Worm (Caenorhabditis elegans) whole organism, mixed stage, embryonic: ENCODE measurements around the gene K07H8.5.

Source experiments
- M03D4.4 ChIP-seq: sonication (generic microtip); optimal IDR thresholded peaks from 2 replicates; lab custom pipeline; 2017; ENCODE audit warnings: mild to moderate bottlenecking, missing genetic modification characterization, missing compliant biosample characterization
- bed-3 ChIP-seq: fragments of 200-800 bp; sonication (Bioruptor generic); optimal IDR thresholded peaks from 3 replicates; lab custom pipeline; 2018; ENCODE audit warnings: mild to moderate bottlenecking, missing genetic modification characterization, moderate library complexity, missing compliant biosample characterization
- blmp-1 ChIP-seq: fragments of 150-350 bp; optimal IDR thresholded peaks from 2 replicates; lab custom pipeline; 2014; ENCODE audit warnings: missing biosample characterization, missing genetic modification characterization
- ceh-39 ChIP-seq: fragments of 150-350 bp; optimal IDR thresholded peaks from 2 replicates; lab custom pipeline; 2014; ENCODE audit warnings: missing biosample characterization, missing genetic modification characterization
- ceh-43 ChIP-seq: fragments of 200-800 bp; sonication (Bioruptor generic); optimal IDR thresholded peaks from 2 replicates; lab custom pipeline; 2018; ENCODE audit warnings: mild to moderate bottlenecking, missing genetic modification characterization, moderate library complexity, missing compliant biosample characterization
- ces-1 ChIP-seq: fragments of 150-350 bp; optimal IDR thresholded peaks from 2 replicates; lab custom pipeline; 2014; ENCODE audit warnings: missing biosample characterization, missing genetic modification reagents, missing genetic modification characterization
- cnd-1 ChIP-seq: fragments of 200-800 bp; sonication (Bioruptor generic); optimal IDR thresholded peaks from 2 replicates; lab custom pipeline; 2018; ENCODE audit warnings: mild to moderate bottlenecking, missing genetic modification characterization, missing compliant biosample characterization
- drap-1 ChIP-seq: fragments of 200-800 bp; sonication (Bioruptor generic); optimal IDR thresholded peaks from 3 replicates; lab custom pipeline; 2018; ENCODE audit warnings: mild to moderate bottlenecking, missing genetic modification characterization, missing compliant biosample characterization
- elt-1 ChIP-seq: sonication (generic microtip); optimal IDR thresholded peaks from 2 replicates; lab custom pipeline; 2017; ENCODE audit warnings: missing genetic modification characterization, mild to moderate bottlenecking, missing compliant biosample characterization, antibody characterized with exemption, moderate library complexity, borderline replicate concordance; ENCODE audit not compliant: insufficient read depth
- elt-3 ChIP-seq: fragments of 150-350 bp; optimal IDR thresholded peaks from 2 replicates; lab custom pipeline; 2014; ENCODE audit warnings: missing biosample characterization, missing genetic modification characterization
- flh-1 ChIP-seq: fragments of 200-800 bp; sonication (Bioruptor generic); optimal IDR thresholded peaks from 2 replicates; lab custom pipeline; 2018; ENCODE audit warnings: mild to moderate bottlenecking, missing genetic modification characterization, moderate library complexity, missing compliant biosample characterization
- ham-2 ChIP-seq: fragments of 200-800 bp; sonication (Bioruptor generic); optimal IDR thresholded peaks from 2 replicates; lab custom pipeline; 2018; ENCODE audit warnings: mild to moderate bottlenecking, missing genetic modification characterization, missing compliant biosample characterization
- hlh-1 ChIP-seq: fragments of 150-350 bp; optimal IDR thresholded peaks from 2 replicates; lab custom pipeline; 2014; ENCODE audit warnings: missing biosample characterization, missing genetic modification reagents, missing genetic modification characterization
- lin-13 ChIP-seq: fragments of 150-350 bp; optimal IDR thresholded peaks from 2 replicates; lab custom pipeline; 2014; ENCODE audit warnings: missing biosample characterization, missing genetic modification characterization
- lin-32 ChIP-seq: fragments of 200-800 bp; sonication (Bioruptor generic); optimal IDR thresholded peaks from 2 replicates; lab custom pipeline; 2018; ENCODE audit warnings: mild to moderate bottlenecking, missing genetic modification characterization, missing compliant biosample characterization
- lsy-2 ChIP-seq: fragments of 150-350 bp; optimal IDR thresholded peaks from 2 replicates; lab custom pipeline; 2014; ENCODE audit warnings: missing biosample characterization, missing genetic modification characterization
- mab-5 ChIP-seq: fragments of 150-350 bp; optimal IDR thresholded peaks from 2 replicates; lab custom pipeline; 2014; ENCODE audit warnings: missing biosample characterization, missing genetic modification characterization
- mep-1 ChIP-seq: fragments of 150-350 bp; optimal IDR thresholded peaks from 2 replicates; lab custom pipeline; 2017; ENCODE audit warnings: missing biosample characterization, missing genetic modification reagents, missing genetic modification characterization, inconsistent platforms
- mls-2 ChIP-seq: sonication (generic microtip); optimal IDR thresholded peaks from 2 replicates; lab custom pipeline; 2016; ENCODE audit warnings: mild to moderate bottlenecking, missing genetic modification characterization, moderate library complexity, missing compliant biosample characterization
- nhr-12 ChIP-seq: fragments of 150-350 bp; optimal IDR thresholded peaks from 2 replicates; lab custom pipeline; 2014; ENCODE audit warnings: missing biosample characterization, missing genetic modification characterization
- nhr-2 ChIP-seq: fragments of 150-350 bp; optimal IDR thresholded peaks from 2 replicates; lab custom pipeline; 2014; ENCODE audit warnings: missing biosample characterization, missing genetic modification characterization
- nhr-237 ChIP-seq: fragments of 150-350 bp; optimal IDR thresholded peaks from 2 replicates; lab custom pipeline; 2014; ENCODE audit warnings: missing biosample characterization, missing genetic modification characterization
- nhr-28 ChIP-seq: fragments of 150-350 bp; optimal IDR thresholded peaks from 2 replicates; lab custom pipeline; 2014; ENCODE audit warnings: missing biosample characterization, missing genetic modification characterization
- nhr-76 ChIP-seq: sonication (generic microtip); optimal IDR thresholded peaks from 2 replicates; lab custom pipeline; 2017; ENCODE audit warnings: missing biosample characterization, missing genetic modification characterization
- pha-4 ChIP-seq: fragments of 150-350 bp; optimal IDR thresholded peaks from 2 replicates; lab custom pipeline; 2018; ENCODE audit warnings: missing biosample characterization, missing genetic modification reagents, missing genetic modification characterization
- sem-2 ChIP-seq: fragments of 200-800 bp; sonication (Bioruptor generic); optimal IDR thresholded peaks from 2 replicates; lab custom pipeline; 2018; ENCODE audit warnings: mild to moderate bottlenecking, missing genetic modification characterization, missing compliant biosample characterization
- sptf-1 ChIP-seq: sonication (generic microtip); optimal IDR thresholded peaks from 2 replicates; lab custom pipeline; 2017; ENCODE audit warnings: mild to moderate bottlenecking, missing genetic modification characterization, moderate library complexity, missing compliant biosample characterization
- tbx-8 ChIP-seq: fragments of 200-800 bp; sonication (Bioruptor generic); optimal IDR thresholded peaks from 2 replicates; lab custom pipeline; 2018; ENCODE audit warnings: mild to moderate bottlenecking, missing genetic modification characterization, moderate library complexity, missing compliant biosample characterization
- unc-120 ChIP-seq: sonication (generic microtip); optimal IDR thresholded peaks from 2 replicates; lab custom pipeline; 2017; ENCODE audit warnings: missing genetic modification characterization, missing compliant biosample characterization; ENCODE audit not compliant: poor library complexity, severe bottlenecking
- unc-39 ChIP-seq: fragments of 150-350 bp; optimal IDR thresholded peaks from 2 replicates; lab custom pipeline; 2014; ENCODE audit warnings: missing biosample characterization, missing genetic modification characterization
- unc-62 ChIP-seq: fragments of 150-350 bp; optimal IDR thresholded peaks from 2 replicates; lab custom pipeline; 2014; ENCODE audit warnings: missing biosample characterization, missing genetic modification reagents, missing genetic modification characterization
- zip-8 ChIP-seq: fragments of 150-350 bp; optimal IDR thresholded peaks from 2 replicates; lab custom pipeline; 2014; ENCODE audit warnings: missing biosample characterization, missing genetic modification characterization
- ztf-11 ChIP-seq: fragments of 150-350 bp; optimal IDR thresholded peaks from 2 replicates; lab custom pipeline; 2014; ENCODE audit warnings: missing biosample characterization, missing genetic modification characterization

K07H8.5 gene

DNA sequence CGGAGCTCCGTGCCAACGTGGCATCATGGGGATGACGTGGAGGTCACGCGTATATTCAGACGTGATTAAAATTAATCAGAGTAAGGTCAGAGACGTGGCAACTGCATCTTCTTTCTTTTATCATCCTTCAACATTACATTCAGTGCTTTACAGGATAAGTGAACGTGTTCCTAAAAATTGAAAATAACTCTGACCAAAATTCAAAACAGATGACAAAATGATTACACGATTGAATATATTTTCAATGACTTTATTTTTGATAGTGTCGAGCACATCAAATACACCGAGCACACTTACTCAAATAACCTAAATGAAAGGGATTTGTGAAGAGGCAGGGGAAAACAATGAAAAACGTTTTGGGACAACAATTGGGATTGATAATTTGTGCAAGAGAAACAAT is 18.2 kb downstream of the K07H8.5 start, which contains the start of gene K07H8.9:
Gene K07H8.9, minus strand, starts transcription at position 125 of the 400 bp plus-strand sequence.
- TF ChIP-seq elt-1 (tag; lab: Kevin White, UChicago) (no peak), ztf-11 (tag; lab: Kevin White, UChicago) (no peak), flh-1 (no peak), unc-39 (no peak), unc-62 (no peak), tbx-8 (GFP tag; lab: Kevin White, UChicago) (no peak)

DNA sequence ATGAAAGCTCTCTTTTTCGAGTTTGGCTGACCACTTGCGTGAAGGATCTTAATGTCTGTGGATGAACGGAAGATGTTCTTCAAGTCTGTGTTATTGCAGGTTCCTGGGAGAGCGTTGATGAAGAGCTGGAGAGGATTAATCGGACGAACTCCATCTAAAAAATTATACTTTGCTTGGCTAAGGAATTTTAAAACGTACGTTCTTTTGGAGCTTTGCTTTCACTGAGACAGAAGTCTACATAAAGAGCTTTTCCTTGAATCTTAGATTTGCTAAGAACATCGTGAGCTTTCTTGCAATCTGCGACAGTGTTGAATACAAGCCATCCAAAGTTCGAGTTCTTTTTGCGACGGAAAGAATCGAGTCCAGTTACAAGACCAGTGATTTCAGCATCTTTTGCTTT is 19.2 kb downstream of the K07H8.5 start:
- TF ChIP-seq nhr-2 (no peak), elt-1 (tag; lab: Kevin White, UChicago) (no peak), ceh-39 (no peak), nhr-12 (tag; lab: Kevin White, UChicago) (no peak), zip-8 (tag; lab: Kevin White, UChicago) (no peak), unc-120 (tag; lab: Kevin White, UChicago) (no peak), ham-2 (GFP tag; lab: Kevin White, UChicago) (no peak), bed-3 (GFP tag; lab: Kevin White, UChicago) (no peak), lsy-2 (no peak), nhr-76 (tag; lab: Kevin White, UChicago) (no peak), flh-1 (no peak), pha-4 (tag; lab: Kevin White, UChicago) (no peak), ces-1 (GFP tag; lab: Kevin White, UChicago) (no peak), mep-1 (tag; lab: Kevin White, UChicago) (no peak), unc-62 (no peak), unc-39 (no peak), M03D4.4 (tag; lab: Kevin White, UChicago) (no peak), mab-5 (no peak), sptf-1 (no peak), elt-3 (tag; lab: Kevin White, UChicago) (no peak)

DNA sequence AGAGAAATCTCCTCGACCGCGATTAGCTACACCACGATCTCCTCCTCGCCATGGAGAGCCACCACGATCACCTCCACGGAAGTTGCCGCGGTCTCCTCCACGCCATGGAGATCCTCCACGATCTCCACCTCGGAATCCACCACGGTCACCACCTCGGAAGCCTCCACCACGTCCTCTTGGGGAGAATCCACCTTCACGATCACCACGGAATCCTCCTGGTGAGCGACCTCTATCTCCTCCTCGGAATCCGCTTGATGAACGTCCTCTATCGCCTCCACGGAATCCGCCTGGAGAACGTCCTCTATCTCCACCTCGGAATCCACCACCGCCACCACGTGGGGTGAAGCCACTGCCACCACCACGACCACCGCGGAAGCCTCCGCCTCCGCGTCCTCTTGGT is 21.0 kb downstream of the K07H8.5 start:
- no peak for TF ChIP-seq ces-1 (GFP tag; lab: Kevin White, UChicago)
- TF ChIP-seq blmp-1 (tag; lab: Kevin White, UChicago) = no peak
- no peak for TF ChIP-seq bed-3 (GFP tag; lab: Kevin White, UChicago)
- no peak for TF ChIP-seq tbx-8 (GFP tag; lab: Kevin White, UChicago)
- TF ChIP-seq M03D4.4 (tag; lab: Kevin White, UChicago) = no peak
- no peak for TF ChIP-seq unc-62
- TF ChIP-seq ham-2 (GFP tag; lab: Kevin White, UChicago) = no peak
- TF ChIP-seq ceh-43 (GFP tag; lab: Kevin White, UChicago) = no peak
- TF ChIP-seq mab-5 = no peak
- no peak for TF ChIP-seq lin-13 (tag; lab: Kevin White, UChicago)
- TF ChIP-seq drap-1 (GFP tag; lab: Kevin White, UChicago) = no peak
- no peak for TF ChIP-seq pha-4 (tag; lab: Kevin White, UChicago)
- TF ChIP-seq mep-1 (tag; lab: Kevin White, UChicago) = no peak
- TF ChIP-seq elt-1 (tag; lab: Kevin White, UChicago) = no peak

DNA sequence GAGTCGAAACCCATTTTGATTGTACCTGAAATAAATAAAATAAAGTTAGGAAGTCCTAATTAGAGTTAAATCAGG is 21.2 kb downstream of the K07H8.5 start, which contains the start of gene nucl-1:
Gene nucl-1, minus strand, starts transcription at position 26 of the 75 bp plus-strand sequence.
- TF ChIP-seq lin-13 (tag; lab: Kevin White, UChicago) = no peak
- no peak for TF ChIP-seq nhr-237 (tag; lab: Kevin White, UChicago)
- TF ChIP-seq cnd-1 = no peak
- no peak for TF ChIP-seq lsy-2
- TF ChIP-seq blmp-1 (tag; lab: Kevin White, UChicago) = no peak
- no peak for TF ChIP-seq unc-39
- TF ChIP-seq sptf-1 = no peak
- TF ChIP-seq ces-1 (GFP tag; lab: Kevin White, UChicago) = no peak
- no peak for TF ChIP-seq elt-1 (tag; lab: Kevin White, UChicago)
- no peak for TF ChIP-seq mls-2 (tag; lab: Kevin White, UChicago)
- no peak for TF ChIP-seq hlh-1 (tag; lab: Kevin White, UChicago)
- TF ChIP-seq tbx-8 (GFP tag; lab: Kevin White, UChicago) = no peak
- TF ChIP-seq, all 35 proteins: peak for 0

DNA sequence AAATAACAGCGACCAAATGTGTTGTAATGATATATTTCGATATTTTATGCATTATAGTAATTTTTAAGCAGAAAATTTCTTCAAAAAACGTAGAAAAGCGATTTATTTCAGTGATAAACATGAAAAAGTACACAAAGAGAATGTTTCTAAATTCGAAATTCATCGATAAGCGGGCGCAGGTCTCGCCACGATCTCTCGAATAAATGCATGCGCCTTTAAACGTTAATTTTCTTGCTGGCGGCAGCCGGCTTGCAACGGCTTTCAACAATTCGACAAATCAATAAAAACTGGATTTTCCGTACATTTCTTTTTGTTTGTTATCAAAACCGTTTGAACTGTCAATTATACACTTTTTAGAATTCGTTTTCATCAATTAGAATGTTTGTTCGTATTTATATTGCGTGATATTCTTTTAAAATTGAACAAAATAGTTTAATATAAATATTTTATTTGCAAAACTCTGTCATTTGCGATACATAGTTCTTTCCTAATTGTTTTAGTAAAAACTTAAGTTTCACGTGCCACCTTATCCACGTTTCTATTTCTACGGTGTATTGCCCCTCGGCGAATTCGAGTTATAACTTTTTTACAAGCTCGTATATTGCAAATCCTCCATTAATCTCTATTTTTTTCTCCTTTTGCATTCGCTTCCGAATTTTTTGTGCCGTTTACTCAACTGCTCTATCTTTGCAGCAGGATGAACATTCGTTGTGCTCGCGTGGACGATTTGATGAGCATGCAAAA is 21.6 kb downstream of the K07H8.5 start, which contains the start of gene daf-31:
Gene daf-31, plus strand, starts transcription at position 694 of the 744 bp plus-strand sequence.
- TF ChIP-seq tbx-8 (GFP tag; lab: Kevin White, UChicago) (no peak), zip-8 (tag; lab: Kevin White, UChicago) (no peak), hlh-1 (tag; lab: Kevin White, UChicago) (peak; percentile 11), ham-2 (GFP tag; lab: Kevin White, UChicago) (peak; percentile 89), lsy-2 (peak; percentile 34), elt-3 (tag; lab: Kevin White, UChicago) (no peak), M03D4.4 (tag; lab: Kevin White, UChicago) (no peak), ceh-39 (peak; percentile 72), ceh-43 (GFP tag; lab: Kevin White, UChicago) (no peak), nhr-28 (tag; lab: Kevin White, UChicago) (no peak), cnd-1 (no peak), elt-1 (tag; lab: Kevin White, UChicago) (no peak), mep-1 (tag; lab: Kevin White, UChicago) (peak; percentile 47), pha-4 (tag; lab: Kevin White, UChicago) (peak; percentile 54), lin-13 (tag; lab: Kevin White, UChicago) (peak; percentile 45), nhr-237 (tag; lab: Kevin White, UChicago) (no peak), ztf-11 (tag; lab: Kevin White, UChicago) (no peak), lin-32 (GFP tag; lab: Kevin White, UChicago) (no peak), sem-2 (GFP tag; lab: Kevin White, UChicago) (no peak)
- TF ChIP-seq, all 35 proteins: peak for 7
